Worm (Caenorhabditis elegans) whole organism, L2 larva: Measurements from ENCODE around the gene hcp-2.

Source experiments
- lin-39 ChIP-seq: fragments of 150-350 bp; optimal IDR thresholded peaks from 2 replicates; lab custom pipeline; 2014; ENCODE audit warnings: missing biosample characterization, missing genetic modification reagents, missing genetic modification characterization
- mdl-1 ChIP-seq, 2 experiments: fragments of 150-350 bp in 1 of 2; sonication (generic microtip) in 1 of 2; optimal IDR thresholded peaks; 2 replicates each; lab custom pipeline; 2017; ENCODE audit warnings: missing biosample characterization in 2 of 2, missing genetic modification characterization in 2 of 2
- nhr-77 ChIP-seq: fragments of 150-350 bp; optimal IDR thresholded peaks from 2 replicates; lab custom pipeline; 2014; ENCODE audit warnings: missing biosample characterization, missing genetic modification characterization
- zag-1 ChIP-seq: fragments of 150-350 bp; optimal IDR thresholded peaks from 2 replicates; lab custom pipeline; 2014; ENCODE audit warnings: missing biosample characterization, missing genetic modification characterization

ce11 chrV:9619850-9620249 lies 25.8 kb upstream of the hcp-2 start, which contains the start of gene idpc-6:
- TF ChIP-seq lin-39 (tag; lab: Kevin White, UChicago) (no peak), nhr-77 (tag; lab: Kevin White, UChicago) (no peak), mdl-1 (tag; optimal IDR thresholded peaks at IDR 0.05; lab: Kevin White, UChicago) (no peak), zag-1 (tag; lab: Kevin White, UChicago) (no peak)
